Worm (Caenorhabditis elegans): ENCODE measurements around the gene C06E2.1.

ce11 chrX:8890251-8890755 is 15.7 kb upstream of the C06E2.1 start:
- TF ChIP-seq ama-1 (optimal IDR thresholded peaks at IDR 0.05): no peak
- no peak for TF ChIP-seq scrt-1 (GFP tag; IDR thresholded peaks at IDR 0.05)
- no peak for TF ChIP-seq aly-1 (tag; optimal IDR thresholded peaks at IDR 0.05)
- no peak for TF ChIP-seq ets-7 (tag; optimal IDR thresholded peaks at IDR 0.05)
- TF ChIP-seq hmbx-1 (tag; optimal IDR thresholded peaks at IDR 0.05): no peak
- TF ChIP-seq hnd-1 (tag; optimal IDR thresholded peaks at IDR 0.05): no peak
- no peak for TF ChIP-seq ceh-36 (tag; optimal IDR thresholded peaks at IDR 0.05)
- no peak for TF ChIP-seq tbx-37 (GFP tag; conservative IDR thresholded peaks at IDR 0.05)
